Worm (Caenorhabditis elegans) whole organism, L4/young adult: Measurements from ENCODE around the gene rpl-21.

ENCODE experiments used
- W03F9.2 ChIP-seq: fragments of 150-350 bp; optimal IDR thresholded peaks from 2 replicates; lab custom pipeline; 2014; ENCODE audit warnings: missing biosample characterization, missing genetic modification characterization
- dao-5 ChIP-seq: sonication (generic microtip); optimal IDR thresholded peaks from 2 replicates; lab custom pipeline; 2016; ENCODE audit warnings: missing genotype, missing genetic modification characterization, moderate library complexity, missing compliant biosample characterization
- him-1 ChIP-seq: sonication (generic microtip); optimal IDR thresholded peaks from 2 replicates; lab custom pipeline; 2016; ENCODE audit warnings: missing genotype, missing genetic modification reagents, missing genetic modification characterization, missing compliant biosample characterization

rpl-21 gene

ce11 chrIII:8115877-8116276 lies 14.2 kb downstream of the rpl-21 start:
- no peak for TF ChIP-seq W03F9.2
- TF ChIP-seq dao-5 (tag; lab: Kevin White, UChicago), result no peak
- no peak for TF ChIP-seq him-1 (tag; lab: Kevin White, UChicago)

- TF ChIP-seq him-1 (tag; lab: Kevin White, UChicago) (no peak), W03F9.2 (no peak)
Observed at ce11 chrIII:8111347-8111746, 18.7 kb downstream of the rpl-21 start.

ce11 chrIII:8109459-8110057 lies 20.5 kb downstream of the rpl-21 start:
- TF ChIP-seq dao-5 (tag; lab: Kevin White, UChicago), result peak; percentile 83
- peak; percentile 73 for TF ChIP-seq him-1 (tag; lab: Kevin White, UChicago)
- TF ChIP-seq W03F9.2, result no peak

ce11 chrIII:8108490-8108889 lies 21.5 kb downstream of the rpl-21 start, which contains the start of gene C14B9.3:
Gene C14B9.3 (plus strand): TSS chrIII:8108790.
- no peak for TF ChIP-seq him-1 (tag; lab: Kevin White, UChicago)
- TF ChIP-seq dao-5 (tag; lab: Kevin White, UChicago), result no peak

ce11 chrIII:8106476-8106875 lies 23.6 kb downstream of the rpl-21 start:
- TF ChIP-seq W03F9.2 (no peak), dao-5 (tag; lab: Kevin White, UChicago) (peak; percentile 41), him-1 (tag; lab: Kevin White, UChicago) (peak; percentile 41)

- TF ChIP-seq W03F9.2, result no peak
- no peak for TF ChIP-seq him-1 (tag; lab: Kevin White, UChicago)
- TF ChIP-seq dao-5 (tag; lab: Kevin White, UChicago), result no peak
Observed at ce11 chrIII:8105771-8106170, 24.3 kb downstream of the rpl-21 start.

ce11 chrIII:8100960-8101359 lies 29.1 kb downstream of the rpl-21 start, which contains the start of gene plk-1:
Gene plk-1 (plus strand): TSS chrIII:8101348.
- TF ChIP-seq him-1 (tag; lab: Kevin White, UChicago) (no peak), dao-5 (tag; lab: Kevin White, UChicago) (no peak), W03F9.2 (peak; percentile 6)

- TF ChIP-seq him-1 (tag; lab: Kevin White, UChicago) (no peak), dao-5 (tag; lab: Kevin White, UChicago) (no peak), W03F9.2 (no peak)
Observed at ce11 chrIII:8099022-8099421, 31.0 kb downstream of the rpl-21 start, which contains the start of gene K06H7.1. Gene K06H7.1 (plus strand): TSS chrIII:8099322.

ce11 chrIII:8098116-8098515 lies 31.9 kb downstream of the rpl-21 start, which contains the start of gene K06H7.8:
Gene K06H7.8 (minus strand): TSS chrIII:8098216.
- TF ChIP-seq dao-5 (tag; lab: Kevin White, UChicago) (no peak), him-1 (tag; lab: Kevin White, UChicago) (no peak), W03F9.2 (no peak)

ce11 chrIII:8093079-8093623 lies 36.9 kb downstream of the rpl-21 start, which contains the start of gene K06H7.2:
Gene K06H7.2 (plus strand): TSS chrIII:8093573.
- TF ChIP-seq W03F9.2 (peak; percentile 15), him-1 (tag; lab: Kevin White, UChicago) (no peak), dao-5 (tag; lab: Kevin White, UChicago) (no peak)

- TF ChIP-seq W03F9.2 (no peak), him-1 (tag; lab: Kevin White, UChicago) (no peak), dao-5 (tag; lab: Kevin White, UChicago) (no peak)
Observed at ce11 chrIII:8091408-8091807, 38.6 kb downstream of the rpl-21 start, which contains the start of gene idi-1. Gene idi-1 (plus strand): TSS chrIII:8091708.

ce11 chrIII:8088235-8088634 lies 41.8 kb downstream of the rpl-21 start, which contains the start of gene vms-1:
Gene vms-1 (plus strand): TSS chrIII:8088535.
- TF ChIP-seq him-1 (tag; lab: Kevin White, UChicago), result no peak
- no peak for TF ChIP-seq W03F9.2
- no peak for TF ChIP-seq dao-5 (tag; lab: Kevin White, UChicago)

ce11 chrIII:8085355-8085754 lies 44.7 kb downstream of the rpl-21 start, which contains the start of the genes K06H7.7 and grp-1:
Gene K06H7.7 (minus strand): TSS chrIII:8085475.
Gene grp-1 (plus strand): TSS chrIII:8085705.
- TF ChIP-seq him-1 (tag; lab: Kevin White, UChicago) (no peak), W03F9.2 (peak; percentile 77)

- TF ChIP-seq W03F9.2 (no peak), dao-5 (tag; lab: Kevin White, UChicago) (no peak), him-1 (tag; lab: Kevin White, UChicago) (no peak)
Observed at ce11 chrIII:8080165-8080738, 49.8 kb downstream of the rpl-21 start, which contains the start of the genes dcr-1 and apc-2. Gene dcr-1 (minus strand): TSS chrIII:8080281. Gene apc-2 (plus strand): TSS chrIII:8080629.
